Worm (Caenorhabditis elegans): ENCODE measurements around the gene algn-3.

Gene algn-3

ce11 chrII:14171558-14171957 lies 38.9 kb upstream of the algn-3 start, which contains the start of gene eat-2:
eat-2 (minus strand) TSS chrII:14171658.
- TF ChIP-seq pat-9 (tag; optimal IDR thresholded peaks at IDR 0.05) = no peak
- TF ChIP-seq pqm-1 (tag; optimal IDR thresholded peaks at IDR 0.05) = no peak
- TF ChIP-seq ceh-14 (tag; optimal IDR thresholded peaks at IDR 0.05) = no peak
- no peak for TF ChIP-seq hlh-13 (GFP tag; optimal IDR thresholded peaks at IDR 0.05)
- no peak for TF ChIP-seq lim-6 (tag; optimal IDR thresholded peaks at IDR 0.05)
- TF ChIP-seq sdc-2 (tag; optimal IDR thresholded peaks at IDR 0.05) = no peak
- TF ChIP-seq unc-3 (GFP tag; conservative IDR thresholded peaks at IDR 0.05) = no peak
- TF ChIP-seq unc-3 (tag; optimal IDR thresholded peaks at IDR 0.05) = no peak
- TF ChIP-seq pag-3 (tag; optimal IDR thresholded peaks at IDR 0.05; ENCODE audit: borderline replicate concordance) = no peak
- no peak for TF ChIP-seq C08G9.2 (tag; optimal IDR thresholded peaks at IDR 0.05)
- no peak for TF ChIP-seq fax-1 (tag; optimal IDR thresholded peaks at IDR 0.05)

ce11 chrII:14165430-14165929 lies 32.8 kb upstream of the algn-3 start:
- TF ChIP-seq ceh-9 (tag; optimal IDR thresholded peaks at IDR 0.05) = no peak
- TF ChIP-seq ceh-19 (GFP tag; optimal IDR thresholded peaks at IDR 0.05) = no peak
- TF ChIP-seq eyg-1 (tag; optimal IDR thresholded peaks at IDR 0.05) = no peak
- TF ChIP-seq che-1 (tag; optimal IDR thresholded peaks at IDR 0.05) = no peak
- no peak for TF ChIP-seq ceh-6 (GFP tag; optimal IDR thresholded peaks at IDR 0.05)
- no peak for TF ChIP-seq pros-1 (tag; optimal IDR thresholded peaks at IDR 0.05)
- TF ChIP-seq sdc-2 (tag; optimal IDR thresholded peaks at IDR 0.05) = no peak
- no peak for TF ChIP-seq madf-2 (tag; optimal IDR thresholded peaks at IDR 0.05)
- TF ChIP-seq ceh-18 (tag; optimal IDR thresholded peaks at IDR 0.05) = no peak
- no peak for TF ChIP-seq mec-3 (tag; optimal IDR thresholded peaks at IDR 0.05; ENCODE audit: borderline replicate concordance)
- TF ChIP-seq sox-2 (GFP tag; IDR thresholded peaks at IDR 0.05) = no peak
- TF ChIP-seq npax-4 (tag; optimal IDR thresholded peaks at IDR 0.05) = no peak
- no peak for TF ChIP-seq ceh-24 (tag; optimal IDR thresholded peaks at IDR 0.05)
- TF ChIP-seq ets-4 (tag; optimal IDR thresholded peaks at IDR 0.05) = no peak
- TF ChIP-seq tbx-2 (tag; optimal IDR thresholded peaks at IDR 0.05) = no peak

- TF ChIP-seq pat-9 (tag; optimal IDR thresholded peaks at IDR 0.05) (no peak), ama-1 (optimal IDR thresholded peaks at IDR 0.05) (peak; percentile 34)
Measured at ce11 chrII:14155259-14156023, 22.8 kb upstream of the algn-3 start, which contains the start of the genes rpl-43 and xrn-2. rpl-43 (plus strand) TSS chrII:14155294. xrn-2 (plus strand) TSS chrII:14155768.

- TF ChIP-seq ceh-2 (tag; optimal IDR thresholded peaks at IDR 0.05) (peak; percentile 89), dve-1 (tag; optimal IDR thresholded peaks at IDR 0.05) (peak; percentile 84), hlh-30 (tag; optimal IDR thresholded peaks at IDR 0.05; ENCODE audit: insufficient read depth) (peak; percentile 44), zip-5 (tag; optimal IDR thresholded peaks at IDR 0.05) (peak; percentile 71), syd-9 (tag; optimal IDR thresholded peaks at IDR 0.05) (no peak), ets-4 (tag; optimal IDR thresholded peaks at IDR 0.05) (peak; percentile 97), ceh-18 (tag; optimal IDR thresholded peaks at IDR 0.05) (peak; percentile 75), ceh-19 (GFP tag; optimal IDR thresholded peaks at IDR 0.05) (no peak), ceh-34 (tag; optimal IDR thresholded peaks at IDR 0.05) (peak; percentile 83), nfya-1 (tag; optimal IDR thresholded peaks at IDR 0.05) (peak; percentile 94), pag-3 (tag; optimal IDR thresholded peaks at IDR 0.05; ENCODE audit: borderline replicate concordance) (peak; percentile 74), hlh-8 (tag; optimal IDR thresholded peaks at IDR 0.05) (peak; percentile 72), elt-4 (tag; optimal IDR thresholded peaks at IDR 0.05) (no peak), ahr-1 (tag; optimal IDR thresholded peaks at IDR 0.05) (peak; percentile 41), hlh-13 (GFP tag; optimal IDR thresholded peaks at IDR 0.05) (peak; percentile 48), mec-3 (tag; optimal IDR thresholded peaks at IDR 0.05; ENCODE audit: borderline replicate concordance) (peak; percentile 79), ceh-14 (tag; optimal IDR thresholded peaks at IDR 0.05) (peak; percentile 82), unc-3 (GFP tag; conservative IDR thresholded peaks at IDR 0.05) (no peak), unc-3 (tag; optimal IDR thresholded peaks at IDR 0.05) (no peak), unc-86 (tag; optimal IDR thresholded peaks at IDR 0.05) (peak; percentile 56), ama-1 (optimal IDR thresholded peaks at IDR 0.05) (no peak), K09A11.1 (tag; optimal IDR thresholded peaks at IDR 0.05; ENCODE audit: insufficient read depth) (peak; percentile 32), pqm-1 (tag; optimal IDR thresholded peaks at IDR 0.05) (peak; percentile 46), C08G9.2 (tag; optimal IDR thresholded peaks at IDR 0.05) (peak; percentile 94), ceh-31 (tag; optimal IDR thresholded peaks at IDR 0.05) (peak; percentile 98), ttx-3 (tag; optimal IDR thresholded peaks at IDR 0.05) (peak; percentile 28), rnt-1 (tag; optimal IDR thresholded peaks at IDR 0.05) (peak; percentile 88), tbx-2 (tag; optimal IDR thresholded peaks at IDR 0.05) (peak; percentile 92), ceh-48 (tag; optimal IDR thresholded peaks at IDR 0.05) (peak; percentile 47), ref-2 (tag; optimal IDR thresholded peaks at IDR 0.05) (peak; percentile 92), fax-1 (tag; optimal IDR thresholded peaks at IDR 0.05) (peak; percentile 56)
Measured at ce11 chrII:14154357-14154756, 21.7 kb upstream of the algn-3 start, which contains the start of gene Y48B6A.1. Y48B6A.1 (minus strand) TSS chrII:14154373.

Measured in whole organism, late embryonic.